Worm (Caenorhabditis elegans) whole organism, young adult: ENCODE measurements around the gene T08B6.9.

ENCODE experiments used
- K12H6.12 ChIP-seq: fragments of 200-800 bp; sonication (Bioruptor generic); optimal IDR thresholded peaks from 2 replicates; lab custom pipeline; 2018; ENCODE audit warnings: mild to moderate bottlenecking, missing genetic modification characterization, missing compliant biosample characterization
- attf-3 ChIP-seq: fragments of 200-800 bp; sonication (Bioruptor generic); conservative IDR thresholded peaks from 2 replicates; pipeline ENCODE4 v1.3.6; 2022; ENCODE audit warnings: missing genetic modification reagents, missing genetic modification characterization, missing compliant biosample characterization
- attf-5 ChIP-seq: fragments of 200-800 bp; sonication (Bioruptor generic); optimal IDR thresholded peaks from 2 replicates; lab custom pipeline; 2018; ENCODE audit warnings: mild to moderate bottlenecking, missing genetic modification characterization, missing compliant biosample characterization
- ceh-91 ChIP-seq: fragments of 200-800 bp; sonication (Bioruptor generic); IDR thresholded peaks from 2 replicates; pipeline ENCODE4 v1.3.6; 2022; ENCODE audit warnings: missing genetic modification reagents, missing genetic modification characterization, missing compliant biosample characterization
- lir-1 ChIP-seq: fragments of 200-800 bp; sonication (Bioruptor generic); conservative IDR thresholded peaks from 2 replicates; pipeline ENCODE4 v1.3.6; 2022; ENCODE audit warnings: missing genetic modification reagents, missing genetic modification characterization, missing compliant biosample characterization
- madf-6 ChIP-seq: fragments of 200-800 bp; sonication (Bioruptor generic); IDR thresholded peaks from 2 replicates; pipeline ENCODE4 v1.3.6; 2022; ENCODE audit warnings: missing genetic modification reagents, missing genetic modification characterization, missing compliant biosample characterization
- unc-62 ChIP-seq: fragments of 150-350 bp; optimal IDR thresholded peaks from 2 replicates; lab custom pipeline; 2014; ENCODE audit warnings: missing biosample characterization, missing genetic modification reagents, missing genetic modification characterization

Gene T08B6.9

DNA sequence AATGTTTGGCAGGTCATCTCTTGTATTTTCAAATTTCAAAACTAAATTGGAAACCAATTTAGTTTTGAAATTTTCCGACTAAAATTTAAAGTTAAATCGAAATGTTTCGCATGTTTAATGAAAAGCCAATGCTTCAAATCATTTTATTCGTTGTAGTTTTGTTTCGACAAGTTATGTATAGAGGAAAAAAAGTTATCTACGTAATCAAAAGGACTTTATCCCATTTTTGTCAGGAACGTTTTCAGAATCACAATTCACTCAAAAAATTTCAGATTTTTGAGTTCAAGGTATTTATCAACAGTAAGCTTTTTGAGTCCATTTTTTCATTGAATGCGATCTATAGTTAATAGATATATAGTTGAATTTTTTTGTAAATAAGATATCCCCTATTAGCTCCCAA is 48.0 kb downstream of the T08B6.9 start, which contains the start of gene str-168 (continued):
- TF ChIP-seq attf-5 (GFP tag; lab: Kevin White, UChicago) (no peak), attf-3 (GFP tag; lab: Robert Waterston, UW) (no peak), madf-6 (GFP tag; lab: Robert Waterston, UW) (no peak), K12H6.12 (tag; lab: Kevin White, UChicago) (no peak), ceh-91 (GFP tag; lab: Robert Waterston, UW) (no peak)

DNA sequence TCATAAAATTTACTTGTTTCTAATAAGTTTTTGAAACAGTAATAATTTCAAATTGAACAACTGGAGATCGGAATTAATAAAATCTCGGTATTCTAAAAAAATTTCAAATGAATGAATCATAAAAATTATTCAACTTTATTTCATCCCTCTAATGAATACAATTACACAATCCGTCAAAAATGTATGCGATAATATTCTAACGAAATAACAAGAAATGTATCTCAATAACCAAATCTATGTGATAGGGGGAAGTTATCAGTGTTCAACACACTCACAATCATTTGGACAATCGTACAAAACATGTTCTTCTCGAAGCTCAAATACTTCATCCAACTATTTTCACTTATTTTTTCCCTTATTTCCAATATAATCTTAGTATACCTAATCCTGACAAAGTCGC is 51.0 kb downstream of the T08B6.9 start, which contains the start of gene Y9C9A.5:
Gene Y9C9A.5 (plus strand): TSS at position 301 of the 400 bp plus-strand sequence.
- TF ChIP-seq unc-62 (GFP tag; lab: Kevin White, UChicago) = no peak
- TF ChIP-seq lir-1 (GFP tag; lab: Robert Waterston, UW) = no peak
